Fruit fly (Drosophila melanogaster) Kc167 (cell line): ENCODE results near the gene alien.

Source experiments
- insv ChIP-seq: fragments of >200 bp; optimal IDR thresholded peaks from 3 replicates; lab custom pipeline; 2018; ENCODE audit warnings: missing external identifiers
- psq ChIP-seq: fragments of >200 bp; optimal IDR thresholded peaks from 2 replicates; lab custom pipeline; 2017; ENCODE audit warnings: missing external identifiers
- ttk ChIP-seq: sonication (Bioruptor generic); optimal IDR thresholded peaks from 2 replicates; lab custom pipeline; 2017; ENCODE audit warnings: missing external identifiers

- no peak for TF ChIP-seq ttk (lab: Kevin White, UChicago)
- no peak for TF ChIP-seq insv (lab: Kevin White, UChicago)
- no peak for TF ChIP-seq psq (lab: Kevin White, UChicago)
These were observed 21.9 kb downstream of the alien start, which contains the start of gene CG9541 for dm6 chr2L:8975328-8975727.
